Fruit fly (Drosophila melanogaster): ENCODE data around the gene Alp13.

The Alp13 gene

dm6 chr3R:10042024-10042663, 33.0 kb downstream of the Alp13 start:
- TF ChIP-seq psq (optimal IDR thresholded peaks at IDR 0.05) (no peak), usp (GFP tag; optimal IDR thresholded peaks at IDR 0.05) (no peak), Dll (optimal IDR thresholded peaks at IDR 0.05) (no peak), EcR (GFP tag; optimal IDR thresholded peaks at IDR 0.05) (no peak), pan (optimal IDR thresholded peaks at IDR 0.05) (no peak), CG8478 (optimal IDR thresholded peaks at IDR 0.05) (no peak)

- TF ChIP-seq Dll (optimal IDR thresholded peaks at IDR 0.05) (no peak), EcR (GFP tag; optimal IDR thresholded peaks at IDR 0.05) (peak; percentile 57 to 64), CG8478 (optimal IDR thresholded peaks at IDR 0.05) (no peak), psq (optimal IDR thresholded peaks at IDR 0.05) (no peak), usp (GFP tag; optimal IDR thresholded peaks at IDR 0.05) (no peak), pan (optimal IDR thresholded peaks at IDR 0.05) (no peak)
Measured at dm6 chr3R:10040505-10040904, 34.7 kb downstream of the Alp13 start.

DNA sequence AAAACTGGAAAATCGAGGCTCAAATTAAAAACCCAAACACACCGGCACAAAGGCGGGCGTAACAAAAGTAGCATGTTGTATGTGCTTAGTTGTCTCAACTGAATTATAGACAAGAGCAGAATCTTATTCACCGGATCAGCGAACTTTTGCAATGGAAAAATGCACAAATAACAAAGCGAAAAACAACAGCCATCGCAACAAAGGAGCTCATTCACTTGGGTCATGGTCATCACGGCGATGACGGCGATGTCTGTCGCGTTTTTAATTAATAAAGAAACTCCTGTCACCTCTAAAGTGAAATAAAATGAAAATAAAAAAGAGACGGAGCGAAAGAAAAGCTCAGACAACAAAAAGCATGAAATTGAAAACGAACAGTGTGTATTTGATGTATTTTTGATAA, 36.0 kb downstream of the Alp13 start:
- no peak for TF ChIP-seq EcR (GFP tag; optimal IDR thresholded peaks at IDR 0.05)
- TF ChIP-seq Dll (optimal IDR thresholded peaks at IDR 0.05), result no peak
- no peak for TF ChIP-seq psq (optimal IDR thresholded peaks at IDR 0.05)
- TF ChIP-seq pan (optimal IDR thresholded peaks at IDR 0.05), result no peak
- TF ChIP-seq usp (GFP tag; optimal IDR thresholded peaks at IDR 0.05), result no peak
- TF ChIP-seq CG8478 (optimal IDR thresholded peaks at IDR 0.05), result no peak

dm6 chr3R:10035765-10036164, 39.4 kb downstream of the Alp13 start:
- TF ChIP-seq usp (GFP tag; optimal IDR thresholded peaks at IDR 0.05) (no peak), Dll (optimal IDR thresholded peaks at IDR 0.05) (no peak), psq (optimal IDR thresholded peaks at IDR 0.05) (no peak), pan (optimal IDR thresholded peaks at IDR 0.05) (no peak), CG8478 (optimal IDR thresholded peaks at IDR 0.05) (no peak), EcR (GFP tag; optimal IDR thresholded peaks at IDR 0.05) (no peak)

- no peak for TF ChIP-seq Dll (optimal IDR thresholded peaks at IDR 0.05)
- TF ChIP-seq CG8478 (optimal IDR thresholded peaks at IDR 0.05), result no peak
- no peak for TF ChIP-seq usp (GFP tag; optimal IDR thresholded peaks at IDR 0.05)
- no peak for TF ChIP-seq psq (optimal IDR thresholded peaks at IDR 0.05)
- no peak for TF ChIP-seq EcR (GFP tag; optimal IDR thresholded peaks at IDR 0.05)
- no peak for TF ChIP-seq pan (optimal IDR thresholded peaks at IDR 0.05)
Measured at dm6 chr3R:10034995-10035446, 40.2 kb downstream of the Alp13 start.

DNA sequence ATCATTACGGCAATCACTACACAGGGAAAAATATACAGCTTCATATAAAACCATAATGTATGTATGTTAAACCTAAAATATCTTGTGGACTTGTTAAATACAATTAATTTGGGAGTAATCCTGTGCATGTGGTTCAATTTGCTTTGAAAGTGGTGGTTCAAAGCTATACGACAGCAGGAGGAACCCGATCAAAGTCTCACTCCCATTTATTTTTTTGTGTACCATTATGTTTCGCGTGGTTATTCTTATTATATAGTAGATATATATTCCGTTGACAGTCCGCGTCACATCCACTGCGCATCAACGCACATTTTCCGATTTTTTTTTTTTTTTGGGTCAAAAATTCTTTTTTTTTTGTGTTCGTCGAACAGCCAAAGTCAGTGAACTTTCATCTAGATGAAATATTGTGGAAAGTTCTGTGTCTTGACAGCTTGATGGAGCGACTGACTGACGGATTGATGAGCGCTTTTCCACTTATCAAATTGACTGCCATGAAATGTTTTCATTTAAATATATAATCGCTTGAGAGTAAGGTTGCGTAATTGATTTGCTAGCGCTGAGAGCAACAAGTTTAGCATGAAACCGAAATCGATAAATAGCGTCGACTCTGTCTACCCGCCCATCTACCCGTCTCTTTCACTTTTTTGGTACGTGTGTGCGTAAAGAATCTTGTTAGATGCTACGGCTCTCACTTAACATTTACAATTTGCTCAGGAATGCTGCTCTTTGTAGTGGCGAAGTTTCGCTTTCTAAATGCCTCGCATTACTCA, 42.0 kb downstream of the Alp13 start:
- no peak for TF ChIP-seq Dll (optimal IDR thresholded peaks at IDR 0.05)
- TF ChIP-seq CG8478 (optimal IDR thresholded peaks at IDR 0.05), result no peak
- no peak for TF ChIP-seq psq (optimal IDR thresholded peaks at IDR 0.05)
- no peak for TF ChIP-seq EcR (GFP tag; optimal IDR thresholded peaks at IDR 0.05)
- TF ChIP-seq usp (GFP tag; optimal IDR thresholded peaks at IDR 0.05), result no peak
- no peak for TF ChIP-seq pan (optimal IDR thresholded peaks at IDR 0.05)

DNA sequence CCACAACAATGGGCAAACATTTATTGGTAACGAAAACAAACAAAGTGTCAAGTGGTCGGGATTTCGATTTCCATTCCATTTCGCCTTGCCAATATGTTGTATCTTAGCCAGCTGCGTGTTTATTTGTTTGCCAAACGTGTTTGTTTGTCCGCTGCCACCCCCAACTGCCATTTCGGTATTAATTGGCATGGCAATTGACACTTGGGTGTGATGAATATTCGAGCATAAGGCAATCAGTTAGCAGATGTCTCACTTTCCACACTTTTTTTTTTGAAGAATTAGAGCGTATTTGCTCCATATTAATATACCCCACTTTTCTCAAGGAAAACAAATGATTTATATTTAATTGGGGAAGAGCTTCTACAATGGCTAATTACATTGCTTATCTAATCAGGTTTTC, 43.7 kb downstream of the Alp13 start:
- TF ChIP-seq psq (optimal IDR thresholded peaks at IDR 0.05), result no peak
- no peak for TF ChIP-seq usp (GFP tag; optimal IDR thresholded peaks at IDR 0.05)
- no peak for TF ChIP-seq CG8478 (optimal IDR thresholded peaks at IDR 0.05)
- no peak for TF ChIP-seq pan (optimal IDR thresholded peaks at IDR 0.05)
- no peak for TF ChIP-seq Dll (optimal IDR thresholded peaks at IDR 0.05)

DNA sequence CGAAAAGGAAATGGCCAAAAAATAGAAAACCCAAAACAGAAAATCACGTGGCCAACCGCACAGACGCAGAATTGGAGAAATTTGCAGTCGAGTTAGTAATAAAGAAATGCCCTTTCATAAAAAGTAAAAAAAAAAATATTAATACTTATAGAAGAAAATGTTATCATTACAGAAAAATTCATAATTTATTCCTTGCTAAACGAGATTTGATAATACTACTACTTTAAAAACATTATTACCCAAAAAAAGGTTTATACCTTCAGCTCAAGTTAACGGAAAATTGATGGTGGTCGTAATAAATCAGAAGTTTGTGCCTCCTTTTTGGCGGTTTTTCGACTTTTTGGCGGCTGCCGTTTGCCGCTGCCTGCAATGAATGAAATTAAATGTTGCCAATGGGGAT, 46.8 kb downstream of the Alp13 start:
- TF ChIP-seq psq (optimal IDR thresholded peaks at IDR 0.05) (no peak), Dll (optimal IDR thresholded peaks at IDR 0.05) (no peak), CG8478 (optimal IDR thresholded peaks at IDR 0.05) (no peak), pan (optimal IDR thresholded peaks at IDR 0.05) (no peak), usp (GFP tag; optimal IDR thresholded peaks at IDR 0.05) (no peak), EcR (GFP tag; optimal IDR thresholded peaks at IDR 0.05) (no peak)

DNA sequence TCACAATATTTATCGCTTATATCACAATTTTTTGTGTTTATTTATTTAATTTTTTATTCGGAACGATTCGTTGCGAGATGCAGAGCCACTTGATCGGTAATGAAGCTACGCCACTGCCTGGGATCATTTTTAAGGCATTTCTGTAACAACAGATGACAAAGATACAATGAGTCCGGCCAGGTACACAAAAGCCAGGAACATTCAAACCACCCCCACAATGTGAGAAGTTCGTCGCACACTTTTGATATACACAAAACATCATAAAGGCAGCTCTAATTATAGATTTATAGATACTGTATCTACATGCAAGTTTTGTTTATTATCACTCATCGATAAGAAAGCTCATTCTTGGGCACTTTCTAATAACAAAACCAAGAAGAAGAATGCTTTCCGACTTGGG, 50.1 kb downstream of the Alp13 start, which contains the start of gene CG31407:
TSS of gene CG31407 (minus strand) at position 101 of the 400 bp plus-strand sequence.
- TF ChIP-seq Dll (optimal IDR thresholded peaks at IDR 0.05) (no peak), CG8478 (optimal IDR thresholded peaks at IDR 0.05) (no peak), usp (GFP tag; optimal IDR thresholded peaks at IDR 0.05) (no peak), EcR (GFP tag; optimal IDR thresholded peaks at IDR 0.05) (no peak), psq (optimal IDR thresholded peaks at IDR 0.05) (no peak), pan (optimal IDR thresholded peaks at IDR 0.05) (no peak)

dm6 chr3R:10024032-10024712, 51.0 kb downstream of the Alp13 start:
- TF ChIP-seq psq (optimal IDR thresholded peaks at IDR 0.05), result no peak
- no peak for TF ChIP-seq usp (GFP tag; optimal IDR thresholded peaks at IDR 0.05)
- TF ChIP-seq EcR (GFP tag; optimal IDR thresholded peaks at IDR 0.05), result no peak
- no peak for TF ChIP-seq Dll (optimal IDR thresholded peaks at IDR 0.05)
- no peak for TF ChIP-seq CG8478 (optimal IDR thresholded peaks at IDR 0.05)
- no peak for TF ChIP-seq pan (optimal IDR thresholded peaks at IDR 0.05)

All from whole organism.